Worm (Caenorhabditis elegans): ENCODE results near the gene Y7A5A.13.

DNA sequence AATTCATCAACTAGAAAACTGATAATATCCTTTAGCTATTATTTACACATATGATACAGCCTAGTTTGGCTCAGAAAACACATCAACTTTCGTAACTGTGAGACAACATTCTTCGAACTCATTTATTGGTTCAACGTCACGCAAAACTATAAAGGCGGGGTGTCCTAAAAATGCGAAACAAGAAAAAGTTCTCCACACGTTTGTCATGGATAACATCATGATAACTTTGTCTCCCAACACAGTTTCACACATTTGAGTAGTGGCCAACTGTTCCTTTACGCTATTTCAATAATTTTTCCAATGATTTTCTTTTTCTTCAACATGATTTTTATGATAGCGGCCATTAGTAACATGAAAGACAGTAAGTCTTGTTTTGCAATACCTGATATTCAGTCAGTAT lies 27.0 kb upstream of the Y7A5A.13 start, which contains the start of gene srxa-9:
- TF ChIP-seq him-1 (tag; optimal IDR thresholded peaks at IDR 0.05): no peak
- TF ChIP-seq W03F9.2 (tag; optimal IDR thresholded peaks at IDR 0.05): no peak
- TF ChIP-seq dao-5 (tag; optimal IDR thresholded peaks at IDR 0.05): no peak

All from whole organism, L4/young adult.